Fruit fly (Drosophila melanogaster) whole organism, embryonic: Measurements from ENCODE around the gene CG32391.

Source experiments
- Antp ChIP-seq: fragments of 200-800 bp; sonication (Bioruptor generic); optimal IDR thresholded peaks from 3 replicates; lab custom pipeline; 2016; ENCODE audit warnings: missing biosample characterization, missing genetic modification characterization
- Atf6 ChIP-seq: fragments of 200-800 bp; sonication (Bioruptor generic); IDR thresholded peaks from 2 replicates; pipeline ENCODE4 v1.3.6; 2022; ENCODE audit warnings: missing biosample characterization, missing genetic modification characterization
- Bdp1 ChIP-seq: fragments of 200-800 bp; sonication (Bioruptor generic); optimal IDR thresholded peaks from 3 replicates; lab custom pipeline; 2016; ENCODE audit warnings: missing biosample characterization, missing genetic modification characterization
- BtbVII ChIP-seq: fragments of 200-800 bp; sonication (Bioruptor generic); optimal IDR thresholded peaks from 3 replicates; lab custom pipeline; 2017; ENCODE audit warnings: missing biosample characterization, mild to moderate bottlenecking, missing genetic modification characterization
- CG10366 ChIP-seq: fragments of 200-800 bp; sonication (Bioruptor generic); IDR thresholded peaks from 2 replicates; pipeline ENCODE4 v1.3.6; 2022; ENCODE audit warnings: missing biosample characterization, missing genetic modification characterization
- CG13775 ChIP-seq: fragments of 200-800 bp; sonication (Bioruptor generic); optimal IDR thresholded peaks from 3 replicates; lab custom pipeline; 2017; ENCODE audit warnings: missing biosample characterization, mild to moderate bottlenecking, missing genetic modification characterization
- CG14441 ChIP-seq: fragments of 200-800 bp; sonication (Bioruptor generic); IDR thresholded peaks from 2 replicates; pipeline ENCODE4 v1.3.6; 2022; ENCODE audit warnings: missing biosample characterization, missing genetic modification characterization
- CG15514 ChIP-seq: fragments of 200-800 bp; sonication (Bioruptor generic); optimal IDR thresholded peaks from 3 replicates; lab custom pipeline; 2017; ENCODE audit warnings: missing biosample characterization, missing genetic modification characterization, mild to moderate bottlenecking, moderate library complexity, missing genetic modification reagents
- CG16863 ChIP-seq: fragments of 200-800 bp; sonication (Bioruptor generic); optimal IDR thresholded peaks from 3 replicates; lab custom pipeline; 2016; ENCODE audit warnings: missing biosample characterization, missing genetic modification characterization
- CG31365 ChIP-seq: fragments of 200-800 bp; sonication (Bioruptor generic); optimal IDR thresholded peaks from 2 replicates; lab custom pipeline; 2018; ENCODE audit warnings: missing biosample characterization, mild to moderate bottlenecking, missing genetic modification characterization
- CG32772 ChIP-seq: fragments of 200-800 bp; sonication (Bioruptor generic); IDR thresholded peaks from 2 replicates; pipeline ENCODE4 v1.3.6; 2022; ENCODE audit warnings: missing biosample characterization, missing genetic modification characterization
- CG6254 ChIP-seq: fragments of 200-800 bp; sonication (Bioruptor generic); optimal IDR thresholded peaks from 3 replicates; lab custom pipeline; 2017; ENCODE audit warnings: mild to moderate bottlenecking, missing biosample characterization, missing genetic modification reagents, missing genetic modification characterization
- CG6791 ChIP-seq: fragments of 200-800 bp; sonication (Bioruptor generic); IDR thresholded peaks from 3 replicates; pipeline ENCODE4 v1.3.6; 2022; ENCODE audit warnings: missing biosample characterization, missing genetic modification characterization; ENCODE audit not compliant: partially characterized antibody
- CG7271 ChIP-seq: fragments of 200-800 bp; sonication (Bioruptor generic); optimal IDR thresholded peaks from 2 replicates; lab custom pipeline; 2018; ENCODE audit warnings: missing biosample characterization, mild to moderate bottlenecking, missing genetic modification characterization, moderate library complexity
- CG7556 ChIP-seq: fragments of 200-800 bp; sonication (Bioruptor generic); optimal IDR thresholded peaks from 2 replicates; lab custom pipeline; 2017; ENCODE audit warnings: missing biosample characterization, mild to moderate bottlenecking, missing genetic modification characterization
- CG7963 ChIP-seq: fragments of 200-800 bp; sonication (Bioruptor generic); IDR thresholded peaks from 3 replicates; pipeline ENCODE4 v1.3.6; 2022; ENCODE audit warnings: missing biosample characterization, missing genetic modification characterization; ENCODE audit not compliant: partially characterized antibody
- D ChIP-seq, 2 experiments: fragments of 200-800 bp in 1 of 2; fragments of >200 bp in 1 of 2; sonication (Bioruptor generic) in 1 of 2; optimal IDR thresholded peaks; 2 replicates in 1 of 2; 3 replicates in 1 of 2; lab custom pipeline; 2017; ENCODE audit warnings: mild to moderate bottlenecking in 1 of 2, missing biosample characterization in 1 of 2, missing genetic modification characterization in 1 of 2, missing genetic modification reagents in 1 of 2
- Deaf1 ChIP-seq: fragments of 200-800 bp; optimal IDR thresholded peaks from 3 replicates; lab custom pipeline; 2019; ENCODE audit warnings: missing biosample characterization, mild to moderate bottlenecking, missing genetic modification characterization, moderate library complexity
- Dip3 ChIP-seq: fragments of 200-800 bp; sonication (Bioruptor generic); optimal IDR thresholded peaks from 3 replicates; lab custom pipeline; 2016; ENCODE audit warnings: missing biosample characterization, missing genetic modification characterization
- Doc3 ChIP-seq: fragments of 200-800 bp; sonication (Bioruptor generic); IDR thresholded peaks from 3 replicates; pipeline ENCODE4 v1.3.6; 2022; ENCODE audit warnings: missing biosample characterization, missing genetic modification characterization; ENCODE audit not compliant: partially characterized antibody
- ERR ChIP-seq: fragments of 200-800 bp; sonication (Bioruptor generic); optimal IDR thresholded peaks from 2 replicates; lab custom pipeline; 2016; ENCODE audit warnings: missing biosample characterization, missing genetic modification characterization
- Eip74EF ChIP-seq, 2 experiments: fragments of 200-800 bp in 1 of 2; fragments of >200 bp in 1 of 2; sonication (Bioruptor generic) in 1 of 2; optimal IDR thresholded peaks; 2 replicates each; lab custom pipeline; 2017 to 2019; ENCODE audit warnings: missing biosample characterization in 2 of 2, missing genetic modification characterization in 2 of 2, mild to moderate bottlenecking in 1 of 2, moderate library complexity in 1 of 2
- Fer3 ChIP-seq: fragments of 200-800 bp; sonication (Bioruptor generic); optimal IDR thresholded peaks from 2 replicates; lab custom pipeline; 2018; ENCODE audit warnings: missing biosample characterization, mild to moderate bottlenecking, missing genetic modification characterization, moderate library complexity
- HLH54F ChIP-seq: fragments of 200-800 bp; sonication (Bioruptor generic); optimal IDR thresholded peaks from 3 replicates; lab custom pipeline; 2016; ENCODE audit warnings: missing biosample characterization, missing genetic modification characterization
- Med ChIP-seq: fragments of 200-800 bp; sonication (Bioruptor generic); peaks from one replicate; lab custom pipeline; 2016; ENCODE audit warnings: missing biosample characterization, missing genetic modification characterization, mild to moderate bottlenecking, inconsistent platforms, moderate library complexity
- Myb ChIP-seq: fragments of 200-800 bp; sonication (Bioruptor generic); optimal IDR thresholded peaks from 2 replicates; lab custom pipeline; 2016; ENCODE audit warnings: missing biosample characterization, missing genetic modification characterization
- NFAT ChIP-seq: fragments of 200-800 bp; sonication (Bioruptor generic); IDR thresholded peaks from 2 replicates; pipeline ENCODE4 v1.3.6; 2022; ENCODE audit warnings: missing biosample characterization, missing genetic modification characterization
- Nf-YC ChIP-seq: fragments of 200-800 bp; optimal IDR thresholded peaks from 3 replicates; lab custom pipeline; 2019; ENCODE audit warnings: missing biosample characterization, mild to moderate bottlenecking, missing genetic modification characterization, moderate library complexity
- Scr ChIP-seq: fragments of 200-800 bp; sonication (Bioruptor generic); IDR thresholded peaks from 2 replicates; pipeline ENCODE4 v1.3.6; 2022; ENCODE audit warnings: missing biosample characterization, missing genetic modification characterization; ENCODE audit not compliant: partially characterized antibody
- Sox100B ChIP-seq: fragments of 200-800 bp; sonication (Bioruptor generic); optimal IDR thresholded peaks from 3 replicates; lab custom pipeline; 2018; ENCODE audit warnings: missing biosample characterization, mild to moderate bottlenecking, missing genetic modification characterization
- ara ChIP-seq: fragments of 200-800 bp; sonication (Bioruptor generic); IDR thresholded peaks from 2 replicates; pipeline ENCODE4 v1.3.6; 2022; ENCODE audit warnings: missing biosample characterization, missing genetic modification characterization
- bowl ChIP-seq: fragments of 200-800 bp; sonication (Bioruptor generic); IDR thresholded peaks from 2 replicates; pipeline ENCODE4 v1.3.6; 2022; ENCODE audit warnings: missing biosample characterization, missing genetic modification characterization
- da ChIP-seq: fragments of 200-800 bp; sonication (Bioruptor generic); optimal IDR thresholded peaks from 2 replicates; lab custom pipeline; 2016; ENCODE audit warnings: missing biosample characterization, missing genetic modification characterization
- ftz-f1 ChIP-seq: fragments of 200-800 bp; sonication (Bioruptor generic); optimal IDR thresholded peaks from 2 replicates; lab custom pipeline; 2016; ENCODE audit warnings: missing biosample characterization, missing genetic modification characterization
- hbn ChIP-seq: fragments of 200-800 bp; sonication (Bioruptor generic); IDR thresholded peaks from 2 replicates; pipeline ENCODE4 v1.3.6; 2022; ENCODE audit warnings: missing biosample characterization, missing genetic modification characterization; ENCODE audit not compliant: partially characterized antibody
- ind ChIP-seq: fragments of 200-800 bp; sonication (Bioruptor generic); optimal IDR thresholded peaks from 3 replicates; lab custom pipeline; 2016; ENCODE audit warnings: missing biosample characterization, missing genetic modification characterization
- insv ChIP-seq, 2 experiments: fragments of 200-800 bp; sonication (Bioruptor generic); optimal IDR thresholded peaks; 3 replicates each; lab custom pipeline; 2016 to 2018; ENCODE audit warnings: missing biosample characterization in 2 of 2, missing genetic modification characterization in 2 of 2
- jigr1 ChIP-seq: fragments of 200-800 bp; sonication (Bioruptor generic); IDR thresholded peaks from 3 replicates; pipeline ENCODE4 v1.3.6; 2022; ENCODE audit warnings: missing biosample characterization, missing genetic modification characterization
- luna ChIP-seq: fragments of 200-800 bp; sonication (Bioruptor generic); optimal IDR thresholded peaks from 2 replicates; lab custom pipeline; 2016; ENCODE audit warnings: missing biosample characterization, missing genetic modification characterization
- nerfin-2 ChIP-seq: fragments of 200-800 bp; sonication (Bioruptor generic); IDR thresholded peaks from 2 replicates; pipeline ENCODE4 v1.3.6; 2022; ENCODE audit warnings: missing biosample characterization, missing genetic modification characterization; ENCODE audit not compliant: partially characterized antibody
- otp ChIP-seq: fragments of 200-800 bp; sonication (Bioruptor generic); IDR thresholded peaks from 3 replicates; pipeline ENCODE4, ENCODE4 v1.3.6; 2022; ENCODE audit warnings: missing biosample characterization, missing genetic modification characterization
- p53 ChIP-seq: fragments of 200-800 bp; sonication (Bioruptor generic); optimal IDR thresholded peaks from 2 replicates; lab custom pipeline; 2016; ENCODE audit warnings: missing biosample characterization, missing genetic modification characterization
- prd ChIP-seq, 3 experiments: fragments of >200 bp in 2 of 3; fragments of 200-800 bp in 1 of 3; sonication (Bioruptor generic) in 1 of 3; optimal IDR thresholded peaks in 2 of 3; IDR thresholded peaks in 1 of 3; 2 replicates in 2 of 3; 3 replicates in 1 of 3; pipeline versions ENCODE4 v1.3.6 to Lab custom; 2017 to 2022; ENCODE audit warnings: missing biosample characterization in 1 of 3, missing genetic modification characterization in 1 of 3
- pum ChIP-seq: fragments of 200-800 bp; sonication (Bioruptor generic); optimal IDR thresholded peaks from 2 replicates; lab custom pipeline; 2016; ENCODE audit warnings: missing biosample characterization, missing genetic modification characterization
- seq ChIP-seq: fragments of 200-800 bp; sonication (Bioruptor generic); IDR thresholded peaks from 2 replicates; pipeline ENCODE4 v1.3.6; 2022; ENCODE audit warnings: missing biosample characterization, missing genetic modification characterization
- sug ChIP-seq: fragments of 200-800 bp; optimal IDR thresholded peaks from 2 replicates; lab custom pipeline; 2019; ENCODE audit warnings: missing biosample characterization, mild to moderate bottlenecking, missing genetic modification characterization, moderate library complexity
- unc-4 ChIP-seq: fragments of 200-800 bp; sonication (Bioruptor generic); IDR thresholded peaks from 2 replicates; pipeline ENCODE4 v1.3.6; 2022; ENCODE audit warnings: missing biosample characterization, missing genetic modification characterization; ENCODE audit not compliant: partially characterized antibody
- yki ChIP-seq: fragments of >200 bp; optimal IDR thresholded peaks from 3 replicates; lab custom pipeline; 2018
- z ChIP-seq: fragments of 200-800 bp; sonication (Bioruptor generic); IDR thresholded peaks from 3 replicates; pipeline ENCODE4 v1.3.6; 2022; ENCODE audit warnings: missing biosample characterization, missing genetic modification characterization
- zf30C ChIP-seq: fragments of 200-800 bp; sonication (Bioruptor generic); optimal IDR thresholded peaks from 3 replicates; lab custom pipeline; 2018; ENCODE audit warnings: missing biosample characterization, mild to moderate bottlenecking, missing genetic modification characterization

The CG32391 gene

dm6 chr3L:7094548-7095072 is 25.6 kb upstream of the CG32391 start, which contains the start of gene form3 (continued):
- TF ChIP-seq CG31365 (tag; lab: Kevin White, UChicago) (no peak), zf30C (GFP tag; lab: Kevin White, UChicago) (no peak), nerfin-2 (no peak), jigr1 (GFP tag; lab: Robert Waterston, UW) (no peak), hbn (no peak), ERR (GFP tag; lab: Kevin White, UChicago) (no peak), insv (GFP tag; optimal IDR thresholded peaks at IDR 0.05; lab: Kevin White, UChicago) (no peak), CG15514 (GFP tag; lab: Kevin White, UChicago) (peak; percentile 98), Doc3 (GFP tag; lab: Robert Waterston, UW) (no peak), seq (no peak), Sox100B (GFP tag; lab: Kevin White, UChicago) (no peak), luna (GFP tag; lab: Kevin White, UChicago) (no peak), CG10366 (peak; percentile 24; the same call in 1 of the 2 replicates), CG7271 (tag; lab: Kevin White, UChicago) (no peak), CG7556 (no peak), Fer3 (tag; lab: Kevin White, UChicago) (no peak), CG16863 (no peak), CG13775 (GFP tag; lab: Kevin White, UChicago) (no peak), bowl (GFP tag; lab: Robert Waterston, UW) (no peak), CG6791 (0 out of 3 replicates have a peak, but pooled peaks have one; percentile 38), Dip3 (no peak), prd (optimal IDR thresholded peaks at IDR 0.05; lab: Kevin White, UChicago) (no peak), prd (GFP tag; IDR thresholded peaks at IDR 0.05; lab: Robert Waterston, UW) (no peak), ara (GFP tag; lab: Robert Waterston, UW) (no peak), NFAT (0 out of 2 replicates have a peak, but pooled peaks have one; percentile 16), Myb (GFP tag; lab: Kevin White, UChicago) (peak; percentile 45), otp (GFP tag; lab: Robert Waterston, UW) (no peak), Nf-YC (tag; lab: Kevin White, UChicago) (no peak), CG14441 (GFP tag; lab: Robert Waterston, UW) (no peak), Atf6 (no peak), CG6254 (GFP tag; lab: Kevin White, UChicago) (no peak), ftz-f1 (no peak), Scr (GFP tag; lab: Robert Waterston, UW) (no peak), da (no peak), CG7963 (no peak), unc-4 (no peak; the same call in 1 of the 2 replicates), Deaf1 (tag; lab: Kevin White, UChicago) (peak; percentile 61), BtbVII (no peak), yki (lab: Kevin White, UChicago) (no peak), D (optimal IDR thresholded peaks at IDR 0.05; lab: Kevin White, UChicago) (no peak), D (GFP tag; optimal IDR thresholded peaks at IDR 0.05; lab: Kevin White, UChicago) (no peak), CG32772 (GFP tag; lab: Robert Waterston, UW) (no peak), Eip74EF (GFP tag; optimal IDR thresholded peaks at IDR 0.05; lab: Kevin White, UChicago) (no peak), z (GFP tag; lab: Robert Waterston, UW) (no peak), pum (GFP tag; lab: Kevin White, UChicago) (no peak), HLH54F (no peak), p53 (GFP tag; lab: Kevin White, UChicago) (no peak), Med (GFP tag; lab: Kevin White, UChicago) (peak; percentile 70), Bdp1 (no peak), ind (GFP tag; lab: Kevin White, UChicago) (no peak), sug (tag; lab: Kevin White, UChicago) (peak; percentile 2), Antp (GFP tag; lab: Kevin White, UChicago) (no peak)
